Fruit fly (Drosophila melanogaster): ENCODE results near the gene Atg4a.

The Atg4a gene

DNA sequence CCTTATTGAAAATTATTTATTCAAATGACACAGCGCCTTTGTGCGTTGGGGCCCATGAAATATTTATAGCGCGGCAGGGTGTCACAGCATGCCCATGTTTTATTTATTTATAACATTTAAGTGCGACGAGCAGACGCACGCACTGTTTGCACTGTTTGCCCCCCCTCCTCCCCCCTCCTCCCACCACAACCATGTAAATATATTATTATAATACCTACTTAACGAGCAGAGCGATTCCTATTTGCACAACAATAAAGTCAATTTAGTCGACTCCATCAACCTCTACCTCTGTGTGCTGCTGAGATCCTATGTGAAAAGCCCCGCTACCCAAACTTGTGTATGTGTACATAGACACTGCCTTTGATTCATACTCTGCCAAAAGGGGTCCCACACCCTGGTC lies 14.0 kb downstream of the Atg4a start (continued):
- TF ChIP-seq lab (GFP tag; optimal IDR thresholded peaks at IDR 0.05) (peak; percentile 69), CG14667 (GFP tag; IDR thresholded peaks at IDR 0.05) (no peak), hbn (GFP tag; IDR thresholded peaks at IDR 0.05; ENCODE audit: partially characterized antibody) (no peak), CG6175 (GFP tag; IDR thresholded peaks at IDR 0.05) (no peak), CG11093 (GFP tag; IDR thresholded peaks at IDR 0.05) (0 out of 3 replicates have a peak, but pooled peaks have one; percentile 23), CG17361 (GFP tag; IDR thresholded peaks at IDR 0.05) (0 out of 3 replicates have a peak, but pooled peaks have one; percentile 11), Atf6 (GFP tag; IDR thresholded peaks at IDR 0.05) (peak; percentile 55; the same call in 1 of the 2 replicates), Lpt (GFP tag; optimal IDR thresholded peaks at IDR 0.05) (no peak), Gug (GFP tag; IDR thresholded peaks at IDR 0.05) (no peak), cas (GFP tag; IDR thresholded peaks at IDR 0.05) (no peak), schlank (tag; optimal IDR thresholded peaks at IDR 0.05) (peak; percentile 7), Ptx1 (GFP tag; IDR thresholded peaks at IDR 0.05) (no peak), CG15514 (GFP tag; optimal IDR thresholded peaks at IDR 0.05) (peak; percentile 19), CkIIα-i1 (GFP tag; IDR thresholded peaks at IDR 0.05) (no peak), NC2β (GFP tag; optimal IDR thresholded peaks at IDR 0.05) (no peak), emc (GFP tag; optimal IDR thresholded peaks at IDR 0.05) (no peak), her (GFP tag; optimal IDR thresholded peaks at IDR 0.05) (no peak), Hmr (GFP tag; optimal IDR thresholded peaks at IDR 0.05) (peak; percentile 69), CG14014 (GFP tag; IDR thresholded peaks at IDR 0.05) (peak; percentile 8; the same call in 1 of the 2 replicates), disco-r (GFP tag; optimal IDR thresholded peaks at IDR 0.05) (no peak), gce (GFP tag; IDR thresholded peaks at IDR 0.05) (no peak), croc (GFP tag; conservative IDR thresholded peaks at IDR 0.05) (no peak), CG1603 (tag; optimal IDR thresholded peaks at IDR 0.05) (peak; percentile 55), CG12155 (GFP tag; optimal IDR thresholded peaks at IDR 0.05) (no peak), Hsf (GFP tag; optimal IDR thresholded peaks at IDR 0.05) (no peak), ATbp (GFP tag; optimal IDR thresholded peaks at IDR 0.05) (peak; percentile 87), Mrtf (GFP tag; IDR thresholded peaks at IDR 0.05) (no peak), tll (GFP tag; optimal IDR thresholded peaks at IDR 0.05) (no peak), vnd (GFP tag; IDR thresholded peaks at IDR 0.05; ENCODE audit: partially characterized antibody) (no peak), CG3847 (GFP tag; IDR thresholded peaks at IDR 0.05) (0 out of 2 replicates have a peak, but pooled peaks have one; percentile 24), org-1 (GFP tag; optimal IDR thresholded peaks at IDR 0.05) (peak; percentile 20), bigmax (GFP tag; optimal IDR thresholded peaks at IDR 0.05) (no peak), otp (GFP tag; IDR thresholded peaks at IDR 0.05) (peak; percentile 72; the same call in 2 of the 3 replicates), C15 (GFP tag; IDR thresholded peaks at IDR 0.05) (no peak), caup (GFP tag; optimal IDR thresholded peaks at IDR 0.05; ENCODE audit: severe bottlenecking) (peak; percentile 43), trh (GFP tag; optimal IDR thresholded peaks at IDR 0.05) (peak; percentile 6), Fer2 (tag; optimal IDR thresholded peaks at IDR 0.05) (no peak), hkb (optimal IDR thresholded peaks at IDR 0.05) (no peak), hkb (GFP tag; IDR thresholded peaks at IDR 0.05) (0 out of 2 replicates have a peak, but pooled peaks have one; percentile 28), Sox100B (GFP tag; optimal IDR thresholded peaks at IDR 0.05) (peak; percentile 21), seq (GFP tag; IDR thresholded peaks at IDR 0.05) (no peak), Optix (GFP tag; IDR thresholded peaks at IDR 0.05) (0 out of 3 replicates have a peak, but pooled peaks have one; percentile 6), tgo (GFP tag; IDR thresholded peaks at IDR 0.05) (no peak), CG10147 (GFP tag; optimal IDR thresholded peaks at IDR 0.05) (no peak), HLH4C (GFP tag; IDR thresholded peaks at IDR 0.05; ENCODE audit: partially characterized antibody) (no peak), nom (GFP tag; optimal IDR thresholded peaks at IDR 0.05) (no peak), Bteb2 (GFP tag; optimal IDR thresholded peaks at IDR 0.05) (no peak), CG10431 (GFP tag; optimal IDR thresholded peaks at IDR 0.05) (no peak), fd64A (GFP tag; optimal IDR thresholded peaks at IDR 0.05) (peak; percentile 54), D (optimal IDR thresholded peaks at IDR 0.05) (no peak), D (GFP tag; optimal IDR thresholded peaks at IDR 0.05) (peak; percentile 33), slou (GFP tag; optimal IDR thresholded peaks at IDR 0.05) (no peak)

Measured in whole organism, embryonic.